Fruit fly (Drosophila melanogaster) whole organism, embryonic: Measurements from ENCODE around the gene CG17930.

Experiments
- Antp ChIP-seq: fragments of 200-800 bp; sonication (Bioruptor generic); optimal IDR thresholded peaks from 3 replicates; lab custom pipeline; 2016; ENCODE audit warnings: missing biosample characterization, missing genetic modification characterization
- Asciz ChIP-seq: fragments of 200-800 bp; sonication (Bioruptor generic); optimal IDR thresholded peaks from 2 replicates; lab custom pipeline; 2017; ENCODE audit warnings: missing biosample characterization, mild to moderate bottlenecking, missing genetic modification characterization, missing genetic modification reagents
- Atf3 ChIP-seq: fragments of 200-800 bp; sonication (Bioruptor generic); optimal IDR thresholded peaks from 3 replicates; lab custom pipeline; 2016; ENCODE audit warnings: missing biosample characterization, missing genetic modification characterization
- CG10565 ChIP-seq: fragments of 200-800 bp; sonication (Bioruptor generic); optimal IDR thresholded peaks from 3 replicates; lab custom pipeline; 2016; ENCODE audit warnings: missing biosample characterization, mild to moderate bottlenecking, missing genetic modification characterization
- CG12391 ChIP-seq: fragments of 200-800 bp; sonication (Bioruptor generic); optimal IDR thresholded peaks from 3 replicates; lab custom pipeline; 2018; ENCODE audit warnings: missing biosample characterization, mild to moderate bottlenecking, missing genetic modification characterization, moderate library complexity
- CG14710 ChIP-seq: fragments of 200-800 bp; sonication (Bioruptor generic); optimal IDR thresholded peaks from 3 replicates; lab custom pipeline; 2019; ENCODE audit warnings: missing biosample characterization, mild to moderate bottlenecking, missing genetic modification characterization, moderate library complexity
- CG15269 ChIP-seq: fragments of 200-800 bp; sonication (Bioruptor generic); optimal IDR thresholded peaks from 2 replicates; lab custom pipeline; 2018; ENCODE audit warnings: missing biosample characterization, mild to moderate bottlenecking, missing genetic modification characterization, moderate library complexity
- CG1647 ChIP-seq: fragments of 200-800 bp; sonication (Bioruptor generic); optimal IDR thresholded peaks from 3 replicates; lab custom pipeline; 2016; ENCODE audit warnings: missing biosample characterization, missing genetic modification characterization
- CG1792 ChIP-seq: fragments of 200-800 bp; sonication (Bioruptor generic); optimal IDR thresholded peaks from 2 replicates; lab custom pipeline; 2016; ENCODE audit warnings: missing biosample characterization, missing genetic modification characterization
- CG2202 ChIP-seq: fragments of 200-800 bp; sonication (Bioruptor generic); optimal IDR thresholded peaks from 2 replicates; lab custom pipeline; 2018; ENCODE audit warnings: missing biosample characterization, mild to moderate bottlenecking, missing genetic modification characterization
- CG30020 ChIP-seq: fragments of 200-800 bp; optimal IDR thresholded peaks from 2 replicates; lab custom pipeline; 2019; ENCODE audit warnings: missing biosample characterization, mild to moderate bottlenecking, missing genetic modification characterization, moderate library complexity
- CG30403 ChIP-seq: fragments of 200-800 bp; sonication (Bioruptor generic); optimal IDR thresholded peaks from 3 replicates; lab custom pipeline; 2016; ENCODE audit warnings: missing biosample characterization, missing genetic modification characterization
- CG31224 ChIP-seq: fragments of 200-800 bp; sonication (Bioruptor generic); IDR thresholded peaks from 2 replicates; pipeline ENCODE4 v1.3.6; 2022; ENCODE audit warnings: missing biosample characterization, missing genetic modification characterization
- CG31365 ChIP-seq: fragments of 200-800 bp; sonication (Bioruptor generic); optimal IDR thresholded peaks from 2 replicates; lab custom pipeline; 2018; ENCODE audit warnings: missing biosample characterization, mild to moderate bottlenecking, missing genetic modification characterization
- CG3163 ChIP-seq: fragments of 200-800 bp; sonication (Bioruptor generic); optimal IDR thresholded peaks from 3 replicates; lab custom pipeline; 2016; ENCODE audit warnings: missing biosample characterization, missing genetic modification characterization
- CG3726 ChIP-seq: fragments of 200-800 bp; sonication (Bioruptor generic); IDR thresholded peaks from 3 replicates; pipeline ENCODE4, ENCODE4 v1.3.6; 2022; ENCODE audit warnings: missing biosample characterization, missing genetic modification characterization
- CG6854 ChIP-seq: fragments of 200-800 bp; sonication (Bioruptor generic); optimal IDR thresholded peaks from 3 replicates; lab custom pipeline; 2017; ENCODE audit warnings: missing biosample characterization, mild to moderate bottlenecking, missing genetic modification characterization
- CG7928 ChIP-seq: fragments of 200-800 bp; sonication (Bioruptor generic); optimal IDR thresholded peaks from 2 replicates; lab custom pipeline; 2017; ENCODE audit warnings: missing biosample characterization, mild to moderate bottlenecking, missing genetic modification characterization
- CG7963 ChIP-seq: fragments of 200-800 bp; sonication (Bioruptor generic); IDR thresholded peaks from 3 replicates; pipeline ENCODE4 v1.3.6; 2022; ENCODE audit warnings: missing biosample characterization, missing genetic modification characterization; ENCODE audit not compliant: partially characterized antibody
- CG8944 ChIP-seq: fragments of 200-800 bp; sonication (Bioruptor generic); optimal IDR thresholded peaks from 3 replicates; lab custom pipeline; 2016; ENCODE audit warnings: missing biosample characterization, missing genetic modification characterization
- Deaf1 ChIP-seq: fragments of 200-800 bp; optimal IDR thresholded peaks from 3 replicates; lab custom pipeline; 2019; ENCODE audit warnings: missing biosample characterization, mild to moderate bottlenecking, missing genetic modification characterization, moderate library complexity
- Dip2 ChIP-seq: fragments of 200-800 bp; sonication (Bioruptor generic); IDR thresholded peaks from 2 replicates; pipeline ENCODE4 v1.3.6; 2022; ENCODE audit warnings: missing biosample characterization, missing genetic modification characterization
- ERR ChIP-seq: fragments of 200-800 bp; sonication (Bioruptor generic); optimal IDR thresholded peaks from 2 replicates; lab custom pipeline; 2016; ENCODE audit warnings: missing biosample characterization, missing genetic modification characterization
- Ets65A ChIP-seq: fragments of 200-800 bp; sonication (Bioruptor generic); peaks from one replicate; lab custom pipeline; 2016; ENCODE audit warnings: missing biosample characterization, missing genetic modification characterization
- Fer2 ChIP-seq: fragments of 200-800 bp; sonication (Bioruptor generic); optimal IDR thresholded peaks from 2 replicates; lab custom pipeline; 2018; ENCODE audit warnings: missing biosample characterization, mild to moderate bottlenecking, missing genetic modification characterization, moderate library complexity
- HLH3B ChIP-seq: fragments of 200-800 bp; sonication (Bioruptor generic); IDR thresholded peaks from 2 replicates; pipeline ENCODE4 v1.3.6; 2022; ENCODE audit warnings: missing biosample characterization, missing genetic modification characterization
- HLHmδ ChIP-seq: fragments of 200-800 bp; sonication (Bioruptor generic); optimal IDR thresholded peaks from 2 replicates; lab custom pipeline; 2018; ENCODE audit warnings: missing biosample characterization, mild to moderate bottlenecking, missing genetic modification characterization, moderate library complexity
- HmgZ ChIP-seq: fragments of 200-800 bp; sonication (Bioruptor generic); optimal IDR thresholded peaks from 2 replicates; lab custom pipeline; 2018; ENCODE audit warnings: missing biosample characterization, mild to moderate bottlenecking, missing genetic modification characterization
- NC2α ChIP-seq: fragments of 200-800 bp; sonication (Bioruptor generic); optimal IDR thresholded peaks from 2 replicates; lab custom pipeline; 2016; ENCODE audit warnings: missing biosample characterization, missing genetic modification characterization
- Nf-YA ChIP-seq: fragments of 200-800 bp; sonication (Bioruptor generic); IDR thresholded peaks from 2 replicates; pipeline ENCODE4 v1.3.6; 2022; ENCODE audit warnings: missing biosample characterization, missing genetic modification characterization
- Pdp1 ChIP-seq, 2 experiments: fragments of 200-800 bp; sonication (Bioruptor generic); optimal IDR thresholded peaks; 3 replicates each; lab custom pipeline; 2016; ENCODE audit warnings: missing biosample characterization in 2 of 2, missing genetic modification characterization in 2 of 2, mild to moderate bottlenecking in 1 of 2, moderate library complexity in 1 of 2
- Six4 ChIP-seq: fragments of 200-800 bp; sonication (Bioruptor generic); optimal IDR thresholded peaks from 2 replicates; lab custom pipeline; 2016; ENCODE audit warnings: missing biosample characterization, missing genetic modification characterization
- Sry-β ChIP-seq: fragments of 200-800 bp; sonication (Bioruptor generic); optimal IDR thresholded peaks from 2 replicates; lab custom pipeline; 2018; ENCODE audit warnings: missing biosample characterization, mild to moderate bottlenecking, missing genetic modification characterization, moderate library complexity
- Stat92E ChIP-seq, 3 experiments: fragments of >200 bp in 2 of 3; fragments of 200-800 bp in 1 of 3; sonication (Bioruptor generic) in 1 of 3; optimal IDR thresholded peaks; 2 replicates each; lab custom pipeline; 2017 to 2019; ENCODE audit warnings: missing biosample characterization in 3 of 3, missing genetic modification characterization in 3 of 3, mild to moderate bottlenecking in 1 of 3, moderate library complexity in 1 of 3
- az2 ChIP-seq: fragments of 200-800 bp; sonication (Bioruptor generic); optimal IDR thresholded peaks from 3 replicates; lab custom pipeline; 2016; ENCODE audit warnings: missing biosample characterization, missing genetic modification characterization
- br ChIP-seq: fragments of >200 bp; optimal IDR thresholded peaks from 2 replicates; lab custom pipeline; 2017
- bsh ChIP-seq, 2 experiments: fragments of 200-800 bp; sonication (Bioruptor generic); optimal IDR thresholded peaks; 2 replicates each; lab custom pipeline; 2017 to 2018; ENCODE audit warnings: mild to moderate bottlenecking in 2 of 2, missing biosample characterization in 2 of 2, missing genetic modification characterization in 2 of 2, moderate library complexity in 1 of 2
- fd102C ChIP-seq: fragments of 200-800 bp; sonication (Bioruptor generic); optimal IDR thresholded peaks from 2 replicates; lab custom pipeline; 2018; ENCODE audit warnings: missing biosample characterization, mild to moderate bottlenecking, missing genetic modification characterization, moderate library complexity
- fd3F ChIP-seq: fragments of 200-800 bp; sonication (Bioruptor generic); optimal IDR thresholded peaks from 2 replicates; lab custom pipeline; 2018; ENCODE audit warnings: missing biosample characterization, mild to moderate bottlenecking, missing genetic modification characterization, moderate library complexity
- gcm ChIP-seq: fragments of 200-800 bp; sonication (Bioruptor generic); optimal IDR thresholded peaks from 2 replicates; lab custom pipeline; 2019; ENCODE audit warnings: missing biosample characterization, mild to moderate bottlenecking, missing genetic modification characterization, moderate library complexity
- ken ChIP-seq: fragments of 200-800 bp; sonication (Bioruptor generic); IDR thresholded peaks from 3 replicates; pipeline ENCODE4 v1.3.6; 2022; ENCODE audit warnings: missing biosample characterization, missing genetic modification characterization
- knrl ChIP-seq: fragments of 200-800 bp; sonication (Bioruptor generic); IDR thresholded peaks from 3 replicates; pipeline ENCODE4 v1.3.6; 2022; ENCODE audit warnings: missing biosample characterization, missing genetic modification characterization; ENCODE audit not compliant: partially characterized antibody
- mam ChIP-seq: fragments of 200-800 bp; sonication (Bioruptor generic); optimal IDR thresholded peaks from 3 replicates; lab custom pipeline; 2016; ENCODE audit warnings: missing biosample characterization, missing genetic modification characterization
- nau ChIP-seq: fragments of 200-800 bp; sonication (Bioruptor generic); optimal IDR thresholded peaks from 3 replicates; lab custom pipeline; 2017; ENCODE audit warnings: missing biosample characterization, mild to moderate bottlenecking, missing genetic modification characterization, missing genetic modification reagents
- nmo ChIP-seq: fragments of 200-800 bp; sonication (Bioruptor generic); optimal IDR thresholded peaks from 2 replicates; lab custom pipeline; 2018; ENCODE audit warnings: missing biosample characterization, mild to moderate bottlenecking, missing genetic modification characterization, moderate library complexity
- pan ChIP-seq, 4 experiments: fragments of >200 bp in 3 of 4; fragments of 200-800 bp in 1 of 4; sonication (Bioruptor generic) in 1 of 4; optimal IDR thresholded peaks in 3 of 4; IDR thresholded peaks in 1 of 4; 2 replicates each; pipeline versions ENCODE4 v1.3.6 to Lab custom; 2017 to 2022; ENCODE audit warnings: missing biosample characterization in 2 of 4, missing genetic modification characterization in 2 of 4, mixed read lengths in 1 of 4
- sr ChIP-seq: fragments of 200-800 bp; sonication (Bioruptor generic); IDR thresholded peaks from 3 replicates; pipeline ENCODE4 v1.3.6; 2022; ENCODE audit warnings: missing biosample characterization, missing genetic modification characterization
- unpg ChIP-seq: fragments of 200-800 bp; sonication (Bioruptor generic); optimal IDR thresholded peaks from 3 replicates; lab custom pipeline; 2018; ENCODE audit warnings: missing biosample characterization, mild to moderate bottlenecking, missing genetic modification characterization, moderate library complexity
- vfl ChIP-seq: fragments of 200-800 bp; sonication (Bioruptor generic); optimal IDR thresholded peaks from 2 replicates; lab custom pipeline; 2016; ENCODE audit warnings: missing biosample characterization, missing genetic modification characterization

The CG17930 gene

dm6 chr3R:16309302-16310080, 18.2 kb upstream of the CG17930 start (continued):
- no peak for TF ChIP-seq gcm (GFP tag; lab: Kevin White, UChicago)
- TF ChIP-seq HmgZ (tag; lab: Kevin White, UChicago): no peak
- TF ChIP-seq Deaf1 (tag; lab: Kevin White, UChicago): no peak
- no peak for TF ChIP-seq Asciz (GFP tag; lab: Kevin White, UChicago)
- no peak for TF ChIP-seq Fer2 (tag; lab: Kevin White, UChicago)
- peak in 1 of 2 experiments; percentile 30 for TF ChIP-seq bsh (GFP tag; optimal IDR thresholded peaks at IDR 0.05; lab: Kevin White, UChicago)
- TF ChIP-seq CG31365 (tag; lab: Kevin White, UChicago): no peak
- TF ChIP-seq CG10565 (GFP tag; lab: Kevin White, UChicago): no peak
- peak; percentile 91 for TF ChIP-seq Ets65A
- TF ChIP-seq CG6854 (GFP tag; lab: Kevin White, UChicago): no peak
- TF ChIP-seq CG12391 (tag; lab: Kevin White, UChicago): peak; percentile 46
- TF ChIP-seq CG14710 (tag; lab: Kevin White, UChicago): no peak
- TF ChIP-seq pan (optimal IDR thresholded peaks at IDR 0.05; lab: Kevin White, UChicago): no peak
- peak in 1 of 2 experiments; percentile 38 for TF ChIP-seq pan (GFP tag; optimal IDR thresholded peaks at IDR 0.05 in 1 of 2, IDR thresholded peaks at IDR 0.05 in 1 of 2)
- no peak for TF ChIP-seq vfl (GFP tag; lab: Kevin White, UChicago)
- TF ChIP-seq HLHmδ (GFP tag; lab: Kevin White, UChicago): no peak
- peak; percentile 28 for TF ChIP-seq CG8944 (GFP tag; lab: Kevin White, UChicago)
- no peak for TF ChIP-seq Antp (GFP tag; lab: Kevin White, UChicago)
- TF ChIP-seq Stat92E (GFP tag; optimal IDR thresholded peaks at IDR 0.05; lab: Kevin White, UChicago): no peak
- TF ChIP-seq Six4: no peak
- TF ChIP-seq CG3726 (GFP tag; lab: Robert Waterston, UW): no peak
- no peak for TF ChIP-seq fd3F (GFP tag; lab: Kevin White, UChicago)
- TF ChIP-seq CG30403 (GFP tag; lab: Kevin White, UChicago): peak; percentile 6
- TF ChIP-seq ken (GFP tag; lab: Robert Waterston, UW): no peak
- peak; percentile 1 for TF ChIP-seq ERR (GFP tag; lab: Kevin White, UChicago)
- TF ChIP-seq CG7928 (GFP tag; lab: Kevin White, UChicago): no peak
- TF ChIP-seq CG1792 (GFP tag; lab: Kevin White, UChicago): peak; percentile 13
- peak; percentile 23 for TF ChIP-seq mam (GFP tag; lab: Kevin White, UChicago)
- no peak for TF ChIP-seq CG2202 (tag; lab: Kevin White, UChicago)
- no peak for TF ChIP-seq CG31224 (GFP tag; lab: Robert Waterston, UW)
- TF ChIP-seq CG7963: 0 out of 3 replicates have a peak, but pooled peaks have one; percentile 31
- TF ChIP-seq br (lab: Kevin White, UChicago): no peak
- no peak for TF ChIP-seq az2 (GFP tag; lab: Kevin White, UChicago)
- no peak for TF ChIP-seq nau (GFP tag; lab: Kevin White, UChicago)
- no peak for TF ChIP-seq Atf3
- peak; percentile 2 to 34 for TF ChIP-seq Pdp1 (GFP tag; optimal IDR thresholded peaks at IDR 0.05; lab: Kevin White, UChicago)
- TF ChIP-seq nmo: no peak
- no peak for TF ChIP-seq sr (GFP tag; lab: Robert Waterston, UW)
- TF ChIP-seq Dip2 (GFP tag; lab: Robert Waterston, UW): no peak
- TF ChIP-seq Nf-YA (GFP tag; lab: Robert Waterston, UW): no peak
- no peak for TF ChIP-seq HLH3B (GFP tag; lab: Robert Waterston, UW)
- TF ChIP-seq NC2α: no peak
- TF ChIP-seq fd102C (GFP tag; lab: Kevin White, UChicago): no peak
- TF ChIP-seq knrl (GFP tag; lab: Robert Waterston, UW): no peak
- TF ChIP-seq CG3163: no peak
- TF ChIP-seq unpg (GFP tag; lab: Kevin White, UChicago): no peak
- TF ChIP-seq CG15269 (tag; lab: Kevin White, UChicago): peak; percentile 48
- TF ChIP-seq CG30020 (tag; lab: Kevin White, UChicago): no peak
- no peak for TF ChIP-seq CG1647 (GFP tag; lab: Kevin White, UChicago)
- no peak for TF ChIP-seq Sry-β (GFP tag; lab: Kevin White, UChicago)
